Worm (Caenorhabditis elegans) whole organism, L2 larva: ENCODE data around the gene gbas-1.

Experiments used
- nhr-11 ChIP-seq: fragments of 150-350 bp; optimal IDR thresholded peaks from 2 replicates; lab custom pipeline; 2014; ENCODE audit warnings: missing biosample characterization, missing genetic modification characterization
- nhr-23 ChIP-seq: fragments of 150-350 bp; optimal IDR thresholded peaks from 2 replicates; lab custom pipeline; 2014; ENCODE audit warnings: missing biosample characterization, missing genetic modification reagents, missing genetic modification characterization
- skn-1 ChIP-seq: sonication (generic microtip); optimal IDR thresholded peaks from 2 replicates; lab custom pipeline; 2017; ENCODE audit warnings: missing biosample characterization, missing genetic modification characterization
- unc-39 ChIP-seq: fragments of 150-350 bp; optimal IDR thresholded peaks from 2 replicates; lab custom pipeline; 2014; ENCODE audit warnings: missing biosample characterization, missing genetic modification characterization
- unc-62 ChIP-seq: fragments of 150-350 bp; optimal IDR thresholded peaks from 2 replicates; lab custom pipeline; 2014; ENCODE audit warnings: missing biosample characterization, missing genetic modification reagents, missing genetic modification characterization

DNA sequence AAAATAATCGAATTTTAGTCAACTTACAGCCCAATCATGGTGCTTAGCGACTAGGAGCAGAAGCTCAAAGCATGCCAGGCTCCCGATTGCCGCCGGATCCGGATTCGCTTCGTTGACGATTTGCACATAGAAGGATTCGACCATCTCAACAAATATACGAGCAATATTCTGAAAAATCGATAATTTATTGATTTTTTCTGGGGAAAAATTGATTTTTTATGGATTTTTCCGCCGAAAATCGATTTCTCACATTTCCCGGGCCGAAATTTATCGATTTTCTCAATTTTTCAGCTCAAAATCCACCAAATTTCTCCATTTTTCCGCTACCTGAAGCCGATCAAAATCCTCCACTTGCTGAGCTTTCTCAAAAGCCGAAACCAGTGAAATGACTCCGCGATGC is 35.8 kb upstream of the gbas-1 start:
- no peak for TF ChIP-seq unc-39 (tag; lab: Kevin White, UChicago)
- no peak for TF ChIP-seq nhr-23 (tag; lab: Kevin White, UChicago)
- no peak for TF ChIP-seq unc-62 (GFP tag; lab: Kevin White, UChicago)
- no peak for TF ChIP-seq nhr-11 (tag; lab: Kevin White, UChicago)
- TF ChIP-seq skn-1 (tag; lab: Kevin White, UChicago): no peak
